Worm (Caenorhabditis elegans): Measurements from ENCODE around the gene C09B8.3.

The C09B8.3 gene

DNA sequence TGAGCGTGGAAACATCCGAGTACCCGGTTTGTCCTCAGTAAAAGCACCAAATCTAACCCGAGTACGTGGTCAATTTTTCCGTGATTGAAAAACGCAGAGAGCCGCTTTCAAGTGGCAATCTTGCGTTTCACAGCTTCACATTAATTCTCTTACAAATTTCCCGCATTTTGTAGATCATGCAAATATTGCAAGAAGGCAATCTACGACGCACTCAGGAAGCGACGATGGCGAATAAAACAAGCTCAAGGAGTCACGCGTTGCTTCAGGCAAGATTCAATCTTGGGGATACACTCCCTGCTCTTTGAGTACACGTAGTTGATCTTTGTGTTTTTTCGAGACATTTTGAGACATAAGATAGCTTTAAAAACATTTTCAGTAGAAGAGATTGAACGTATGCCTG, 22.6 kb downstream of the C09B8.3 start:
- TF ChIP-seq tab-1 (GFP tag; IDR thresholded peaks at IDR 0.05) (no peak), cog-1 (tag; optimal IDR thresholded peaks at IDR 0.05) (no peak), flt-1 (GFP tag; IDR thresholded peaks at IDR 0.05) (no peak), klf-2 (GFP tag; conservative IDR thresholded peaks at IDR 0.05) (no peak), ref-1 (GFP tag; conservative IDR thresholded peaks at IDR 0.05) (no peak)

DNA sequence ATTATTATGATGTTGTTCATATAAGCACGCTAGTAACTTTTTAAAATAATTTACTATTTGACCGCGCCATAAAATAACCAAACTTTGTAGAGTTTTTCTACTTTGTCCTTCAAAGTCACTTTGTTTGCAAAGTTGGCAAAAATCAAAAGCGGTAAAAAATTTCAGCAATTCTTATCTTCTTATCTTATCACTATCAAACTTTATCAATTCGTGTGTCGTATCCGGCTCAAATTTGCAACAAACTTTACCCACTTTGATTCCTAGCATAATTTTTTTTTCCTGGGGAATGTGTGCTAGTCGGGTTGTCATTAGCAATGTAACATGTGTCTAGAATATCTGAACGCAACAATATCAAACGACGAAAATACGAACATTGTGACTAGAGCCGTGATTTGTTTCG, 24.8 kb downstream of the C09B8.3 start:
- TF ChIP-seq T22C8.4 (GFP tag; IDR thresholded peaks at IDR 0.05) = no peak
- no peak for TF ChIP-seq flt-1 (GFP tag; IDR thresholded peaks at IDR 0.05)
- TF ChIP-seq ref-1 (GFP tag; conservative IDR thresholded peaks at IDR 0.05) = no peak
- no peak for TF ChIP-seq med-1 (GFP tag; optimal IDR thresholded peaks at IDR 0.05; ENCODE audit: insufficient read depth)
- no peak for TF ChIP-seq ztf-23 (GFP tag; IDR thresholded peaks at IDR 0.05)

DNA sequence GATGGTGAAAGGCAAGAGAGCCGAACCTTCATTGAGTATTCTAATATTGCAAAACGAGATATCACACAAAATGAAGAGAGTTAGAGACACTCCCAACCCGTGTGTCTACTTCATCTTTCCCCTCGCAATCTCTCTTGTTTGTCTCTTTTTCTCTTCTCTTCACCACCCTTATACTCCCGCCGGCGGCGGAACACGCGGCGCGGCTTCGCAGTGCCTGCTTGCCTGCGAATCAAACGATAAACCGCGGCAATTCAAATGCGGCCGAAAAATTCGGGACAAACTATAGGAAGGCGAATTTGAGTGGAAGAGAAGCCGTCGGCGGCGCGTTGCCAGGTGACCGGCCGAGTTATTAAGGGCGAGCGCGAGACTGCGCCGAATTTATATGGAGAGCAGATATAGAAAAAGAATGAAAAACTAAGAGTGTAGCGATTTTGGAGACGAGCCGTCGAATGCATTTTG, 25.9 kb downstream of the C09B8.3 start, which contains the start of gene klp-13:
klp-13 (plus strand) TSS at position 409 of the 459 bp plus-strand sequence.
- 0 out of 2 replicates have a peak, but pooled peaks have one; percentile 9 for TF ChIP-seq ref-1 (GFP tag; conservative IDR thresholded peaks at IDR 0.05)
- TF ChIP-seq klf-2 (GFP tag; conservative IDR thresholded peaks at IDR 0.05) = no peak
- TF ChIP-seq cog-1 (tag; optimal IDR thresholded peaks at IDR 0.05) = peak; percentile 91
- TF ChIP-seq flt-1 (GFP tag; IDR thresholded peaks at IDR 0.05) = peak; percentile 41; the same call in 1 of the 2 replicates
- peak; percentile 62; the same call in 1 of the 2 replicates for TF ChIP-seq ztf-29 (GFP tag; IDR thresholded peaks at IDR 0.05)
- no peak for TF ChIP-seq med-1 (GFP tag; optimal IDR thresholded peaks at IDR 0.05; ENCODE audit: insufficient read depth)
- TF ChIP-seq tab-1 (GFP tag; IDR thresholded peaks at IDR 0.05) = no peak
- TF ChIP-seq T22C8.4 (GFP tag; IDR thresholded peaks at IDR 0.05) = no peak
- TF ChIP-seq ztf-23 (GFP tag; IDR thresholded peaks at IDR 0.05) = peak; percentile 54; the same call in 1 of the 2 replicates

DNA sequence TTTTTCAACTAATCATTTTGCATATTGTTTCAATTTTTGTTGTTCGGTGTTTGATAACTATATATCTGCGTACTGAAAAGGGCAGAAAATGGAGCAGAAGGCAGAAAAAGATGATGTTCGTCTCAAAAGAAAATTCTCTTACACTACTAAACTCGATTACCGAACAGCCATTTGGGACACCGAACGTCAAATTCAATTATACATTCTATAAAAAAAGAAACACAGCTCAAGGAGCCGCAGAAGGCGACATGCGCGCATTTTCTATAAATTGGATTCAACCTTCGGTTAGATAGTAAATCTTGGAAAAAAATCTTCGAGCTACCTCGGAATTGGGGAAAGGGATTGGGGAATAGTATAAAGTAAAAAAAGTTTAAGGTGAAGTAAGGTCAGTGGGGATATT, 27.2 kb downstream of the C09B8.3 start:
- TF ChIP-seq klf-2 (GFP tag; conservative IDR thresholded peaks at IDR 0.05) (no peak), cog-1 (tag; optimal IDR thresholded peaks at IDR 0.05) (no peak), ref-1 (GFP tag; conservative IDR thresholded peaks at IDR 0.05) (no peak), T22C8.4 (GFP tag; IDR thresholded peaks at IDR 0.05) (no peak), ztf-29 (GFP tag; IDR thresholded peaks at IDR 0.05) (no peak), ztf-23 (GFP tag; IDR thresholded peaks at IDR 0.05) (no peak), tab-1 (GFP tag; IDR thresholded peaks at IDR 0.05) (no peak)

DNA sequence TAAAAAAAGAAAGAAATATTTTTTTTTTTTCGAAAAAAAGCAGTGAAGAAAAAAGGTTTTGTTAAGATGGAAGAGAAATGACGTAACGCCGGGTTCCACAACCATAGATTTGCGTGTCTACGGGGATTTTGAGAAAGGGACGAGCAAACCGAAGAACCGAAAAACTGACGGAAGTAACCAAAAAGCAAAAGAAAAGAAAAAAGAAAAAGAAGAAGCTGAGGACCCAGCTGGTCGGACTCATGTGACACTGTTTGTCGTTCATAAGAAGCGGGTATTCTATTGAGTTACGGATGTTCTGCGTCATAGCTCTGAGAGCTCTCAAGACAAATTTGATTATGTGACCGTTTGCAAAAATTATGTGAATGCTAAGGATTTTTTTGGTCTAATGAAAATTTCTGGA, 27.7 kb downstream of the C09B8.3 start:
- TF ChIP-seq tab-1 (GFP tag; IDR thresholded peaks at IDR 0.05) = no peak
- TF ChIP-seq T22C8.4 (GFP tag; IDR thresholded peaks at IDR 0.05) = no peak
- no peak for TF ChIP-seq med-1 (GFP tag; optimal IDR thresholded peaks at IDR 0.05; ENCODE audit: insufficient read depth)
- TF ChIP-seq flt-1 (GFP tag; IDR thresholded peaks at IDR 0.05) = no peak
- TF ChIP-seq ztf-29 (GFP tag; IDR thresholded peaks at IDR 0.05) = no peak
- TF ChIP-seq ztf-23 (GFP tag; IDR thresholded peaks at IDR 0.05) = no peak
- no peak for TF ChIP-seq cog-1 (tag; optimal IDR thresholded peaks at IDR 0.05)
- TF ChIP-seq klf-2 (GFP tag; conservative IDR thresholded peaks at IDR 0.05) = no peak
- TF ChIP-seq ref-1 (GFP tag; conservative IDR thresholded peaks at IDR 0.05) = no peak

DNA sequence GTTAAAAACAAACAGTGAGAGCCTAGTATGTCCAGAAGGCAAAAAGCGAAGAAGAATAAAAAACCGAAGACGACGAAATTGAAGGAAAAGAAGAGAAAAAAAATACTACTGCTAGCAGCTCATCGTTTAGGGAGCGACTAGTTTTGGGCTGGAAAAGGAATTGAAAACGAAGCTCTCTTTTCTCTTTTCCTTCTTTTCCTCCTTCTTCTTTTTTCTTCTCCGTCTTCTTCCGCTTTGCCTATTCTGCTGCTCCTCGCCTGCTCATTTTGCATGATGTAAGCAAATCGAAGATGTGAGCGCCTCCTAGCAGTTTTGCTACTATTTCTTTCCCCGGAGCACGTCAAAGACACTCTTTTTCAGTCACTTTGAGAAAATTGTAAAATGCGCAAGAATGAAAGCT, 28.8 kb downstream of the C09B8.3 start:
- no peak for TF ChIP-seq ztf-23 (GFP tag; IDR thresholded peaks at IDR 0.05)
- no peak for TF ChIP-seq med-1 (GFP tag; optimal IDR thresholded peaks at IDR 0.05; ENCODE audit: insufficient read depth)
- no peak for TF ChIP-seq klf-2 (GFP tag; conservative IDR thresholded peaks at IDR 0.05)
- no peak for TF ChIP-seq T22C8.4 (GFP tag; IDR thresholded peaks at IDR 0.05)
- no peak for TF ChIP-seq tab-1 (GFP tag; IDR thresholded peaks at IDR 0.05)
- TF ChIP-seq ref-1 (GFP tag; conservative IDR thresholded peaks at IDR 0.05) = no peak
- no peak for TF ChIP-seq ztf-29 (GFP tag; IDR thresholded peaks at IDR 0.05)
- TF ChIP-seq flt-1 (GFP tag; IDR thresholded peaks at IDR 0.05) = no peak
- TF ChIP-seq cog-1 (tag; optimal IDR thresholded peaks at IDR 0.05) = no peak

DNA sequence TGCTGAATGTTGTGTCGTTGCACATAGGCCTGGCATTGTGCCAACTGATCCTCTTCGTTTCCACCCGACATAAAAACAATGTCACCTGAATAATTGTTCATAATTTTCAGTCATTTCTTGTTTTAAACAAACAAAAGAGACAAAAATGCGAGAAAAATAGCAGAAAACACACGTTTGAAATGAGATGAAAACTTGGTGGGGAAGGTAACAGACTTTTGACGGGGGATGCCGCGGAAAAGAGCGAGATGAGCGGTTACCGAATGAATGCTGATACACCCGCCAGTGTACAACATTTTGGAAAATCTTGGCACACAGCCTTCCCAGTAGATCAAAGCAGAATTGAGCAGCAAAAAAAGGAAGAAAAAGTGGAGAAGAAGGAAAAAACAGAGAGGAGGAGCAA, 32.7 kb downstream of the C09B8.3 start, which contains the start of gene kin-2:
kin-2 (minus strand) TSS at position 101 of the 400 bp plus-strand sequence.
- TF ChIP-seq klf-2 (GFP tag; conservative IDR thresholded peaks at IDR 0.05) = no peak
- TF ChIP-seq med-1 (GFP tag; optimal IDR thresholded peaks at IDR 0.05; ENCODE audit: insufficient read depth) = no peak
- no peak for TF ChIP-seq T22C8.4 (GFP tag; IDR thresholded peaks at IDR 0.05)
- no peak for TF ChIP-seq ztf-23 (GFP tag; IDR thresholded peaks at IDR 0.05)
- no peak for TF ChIP-seq tab-1 (GFP tag; IDR thresholded peaks at IDR 0.05)
- no peak for TF ChIP-seq ref-1 (GFP tag; conservative IDR thresholded peaks at IDR 0.05)
- no peak for TF ChIP-seq cog-1 (tag; optimal IDR thresholded peaks at IDR 0.05)
- no peak for TF ChIP-seq ztf-29 (GFP tag; IDR thresholded peaks at IDR 0.05)
- no peak for TF ChIP-seq flt-1 (GFP tag; IDR thresholded peaks at IDR 0.05)

DNA sequence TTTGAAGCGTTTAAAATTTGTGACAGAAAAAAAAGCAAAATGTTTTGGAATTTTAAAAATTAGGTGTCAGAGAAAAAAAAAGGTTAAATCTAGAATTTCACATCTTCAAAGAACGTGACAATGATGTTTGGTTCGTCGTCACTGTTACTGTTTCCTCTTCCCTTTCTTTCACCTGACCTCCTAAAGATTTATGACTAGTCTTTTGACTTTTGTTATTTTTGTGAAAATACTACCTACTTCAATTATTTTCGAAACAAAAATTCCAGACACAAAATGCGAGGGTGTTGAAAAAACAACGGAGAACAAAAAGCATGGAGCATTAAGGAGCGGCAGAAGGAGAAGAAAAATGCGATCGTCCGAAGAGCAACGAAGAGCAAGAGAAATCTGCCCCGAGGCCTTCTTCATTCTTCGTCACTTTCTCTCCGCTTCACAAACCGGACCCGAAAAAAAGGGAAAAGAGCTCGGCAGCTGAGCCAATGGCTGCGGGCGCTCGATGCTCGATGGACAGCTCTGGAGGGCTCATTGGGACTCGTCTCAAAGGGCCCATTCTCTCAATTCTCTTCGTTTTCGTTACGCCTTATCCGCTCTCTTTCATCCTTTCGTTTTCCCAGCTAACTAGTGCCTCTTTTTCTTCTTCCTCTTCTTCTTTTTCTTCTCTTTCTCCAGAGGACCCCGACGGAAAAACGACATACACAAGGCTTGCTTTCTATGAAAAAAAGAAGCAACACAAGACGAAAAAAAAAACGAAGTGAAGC, 34.1 kb downstream of the C09B8.3 start:
- TF ChIP-seq cog-1 (tag; optimal IDR thresholded peaks at IDR 0.05) (no peak), med-1 (GFP tag; optimal IDR thresholded peaks at IDR 0.05; ENCODE audit: insufficient read depth) (no peak), flt-1 (GFP tag; IDR thresholded peaks at IDR 0.05) (no peak), ztf-23 (GFP tag; IDR thresholded peaks at IDR 0.05) (no peak), klf-2 (GFP tag; conservative IDR thresholded peaks at IDR 0.05) (no peak), ztf-29 (GFP tag; IDR thresholded peaks at IDR 0.05) (no peak), ref-1 (GFP tag; conservative IDR thresholded peaks at IDR 0.05) (no peak), tab-1 (GFP tag; IDR thresholded peaks at IDR 0.05) (no peak), T22C8.4 (GFP tag; IDR thresholded peaks at IDR 0.05) (no peak)

DNA sequence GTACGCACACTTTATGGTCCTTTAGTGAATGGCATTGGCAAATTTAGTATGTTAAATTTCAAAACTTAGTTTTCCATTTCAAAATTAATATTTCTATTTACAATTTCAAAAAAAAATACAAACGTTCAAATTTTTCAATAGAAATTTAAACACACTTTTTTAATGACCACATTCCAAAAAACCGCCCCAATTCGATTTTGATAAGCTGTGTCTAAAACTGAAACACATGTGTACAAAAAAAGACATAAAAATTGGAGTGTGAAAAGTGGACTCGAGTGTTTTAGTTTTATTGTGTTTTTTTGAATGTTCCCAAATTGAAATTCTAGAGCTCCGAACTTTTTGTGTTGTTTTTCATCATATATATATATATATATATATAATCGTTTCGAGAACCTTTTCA, 34.7 kb downstream of the C09B8.3 start:
- TF ChIP-seq flt-1 (GFP tag; IDR thresholded peaks at IDR 0.05) (no peak), med-1 (GFP tag; optimal IDR thresholded peaks at IDR 0.05; ENCODE audit: insufficient read depth) (no peak), ztf-29 (GFP tag; IDR thresholded peaks at IDR 0.05) (no peak), ref-1 (GFP tag; conservative IDR thresholded peaks at IDR 0.05) (no peak), cog-1 (tag; optimal IDR thresholded peaks at IDR 0.05) (no peak), ztf-23 (GFP tag; IDR thresholded peaks at IDR 0.05) (no peak)
